Worm (Caenorhabditis elegans) whole organism, midembryonic: ENCODE measurements around the gene spot-1.

ENCODE experiments used
- T22C8.4 ChIP-seq: fragments of 200-800 bp; sonication (Bioruptor generic); IDR thresholded peaks from 2 replicates; pipeline ENCODE4 v1.3.6; 2022; ENCODE audit warnings: missing genetic modification characterization, missing compliant biosample characterization
- cog-1 ChIP-seq: sonication (generic microtip); optimal IDR thresholded peaks from 2 replicates; lab custom pipeline; 2016; ENCODE audit warnings: missing genetic modification characterization, missing compliant biosample characterization
- med-1 ChIP-seq: sonication (generic microtip); optimal IDR thresholded peaks from 2 replicates; lab custom pipeline; 2017; ENCODE audit warnings: missing genetic modification characterization, mild to moderate bottlenecking, missing compliant biosample characterization, antibody characterized with exemption, missing genetic modification reagents; ENCODE audit not compliant: insufficient read depth
- ref-1 ChIP-seq: fragments of 200-800 bp; sonication (Bioruptor generic); conservative IDR thresholded peaks from 2 replicates; pipeline ENCODE4 v1.3.6; 2022; ENCODE audit warnings: missing genetic modification reagents, missing genetic modification characterization, missing compliant biosample characterization
- ztf-23 ChIP-seq: fragments of 200-800 bp; sonication (Bioruptor generic); IDR thresholded peaks from 2 replicates; pipeline ENCODE4 v1.3.6; 2022; ENCODE audit warnings: missing genetic modification reagents, missing genetic modification characterization, missing compliant biosample characterization
- ztf-29 ChIP-seq: fragments of 200-800 bp; sonication (Bioruptor generic); IDR thresholded peaks from 2 replicates; pipeline ENCODE4 v1.3.6; 2022; ENCODE audit warnings: missing genetic modification reagents, missing genetic modification characterization, missing compliant biosample characterization

- TF ChIP-seq med-1 (GFP tag; lab: Kevin White, UChicago) (no peak), ztf-29 (GFP tag; lab: Robert Waterston, UW) (no peak), cog-1 (tag; lab: Kevin White, UChicago) (no peak), ref-1 (GFP tag; lab: Robert Waterston, UW) (no peak), ztf-23 (GFP tag; lab: Robert Waterston, UW) (no peak), T22C8.4 (GFP tag; lab: Robert Waterston, UW) (no peak)
These were observed 10.4 kb upstream of the spot-1 start, which contains the start of gene ykt-6 for ce11 chrIII:7287503-7287902.
